Worm (Caenorhabditis elegans) whole organism, L4/young adult: ENCODE measurements around the gene F49C12.1.

Experiments
- W03F9.2 ChIP-seq: fragments of 150-350 bp; optimal IDR thresholded peaks from 2 replicates; lab custom pipeline; 2014; ENCODE audit warnings: missing biosample characterization, missing genetic modification characterization
- dao-5 ChIP-seq: sonication (generic microtip); optimal IDR thresholded peaks from 2 replicates; lab custom pipeline; 2016; ENCODE audit warnings: missing genotype, missing genetic modification characterization, moderate library complexity, missing compliant biosample characterization
- him-1 ChIP-seq: sonication (generic microtip); optimal IDR thresholded peaks from 2 replicates; lab custom pipeline; 2016; ENCODE audit warnings: missing genotype, missing genetic modification reagents, missing genetic modification characterization, missing compliant biosample characterization

The F49C12.1 gene

DNA sequence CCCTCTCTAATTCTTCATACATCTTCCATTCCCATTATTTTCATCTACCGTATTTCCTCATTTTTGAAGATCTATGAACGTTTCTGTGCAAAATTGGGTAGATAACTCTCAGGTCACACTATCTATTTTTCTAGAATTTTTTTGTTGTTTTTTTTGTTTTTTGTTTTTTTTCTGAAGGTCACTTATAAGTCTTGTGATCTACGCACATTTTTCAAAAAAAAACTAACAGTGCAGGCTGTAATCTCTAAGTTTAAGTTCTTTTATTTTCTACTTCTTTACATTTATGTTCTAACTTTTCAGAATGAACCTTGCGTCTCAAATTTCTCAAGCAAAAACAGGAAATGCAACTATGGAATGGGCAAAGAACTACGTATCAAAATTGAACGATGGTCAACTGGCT is 26.4 kb downstream of the F49C12.1 start, which contains the start of gene flh-3:
flh-3 (plus strand) TSS at position 301 of the 400 bp plus-strand sequence.
- TF ChIP-seq him-1 (tag; lab: Kevin White, UChicago) (no peak), W03F9.2 (tag; lab: Kevin White, UChicago) (no peak), dao-5 (tag; lab: Kevin White, UChicago) (no peak)

DNA sequence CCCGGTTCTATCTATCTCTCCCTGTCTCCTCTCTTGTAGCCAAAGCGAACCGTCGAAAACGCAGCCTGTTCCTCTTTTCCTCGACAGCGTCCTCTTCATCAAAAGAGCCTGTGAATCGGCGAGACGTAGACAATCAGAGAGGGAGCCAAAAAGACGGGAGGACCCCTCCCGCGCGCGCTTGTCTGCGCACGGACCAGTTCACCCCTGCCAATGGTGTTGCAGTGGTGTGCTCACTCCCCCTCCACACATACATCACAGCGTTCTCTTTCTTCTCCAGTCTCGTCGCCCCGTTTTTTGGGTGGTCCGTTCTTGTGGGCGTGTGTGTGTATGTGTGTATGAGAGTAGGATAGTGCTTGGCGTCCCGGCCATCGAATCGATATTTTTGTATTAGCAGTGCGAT is 27.2 kb downstream of the F49C12.1 start:
- TF ChIP-seq dao-5 (tag; lab: Kevin White, UChicago) (no peak), him-1 (tag; lab: Kevin White, UChicago) (no peak), W03F9.2 (tag; lab: Kevin White, UChicago) (no peak)

DNA sequence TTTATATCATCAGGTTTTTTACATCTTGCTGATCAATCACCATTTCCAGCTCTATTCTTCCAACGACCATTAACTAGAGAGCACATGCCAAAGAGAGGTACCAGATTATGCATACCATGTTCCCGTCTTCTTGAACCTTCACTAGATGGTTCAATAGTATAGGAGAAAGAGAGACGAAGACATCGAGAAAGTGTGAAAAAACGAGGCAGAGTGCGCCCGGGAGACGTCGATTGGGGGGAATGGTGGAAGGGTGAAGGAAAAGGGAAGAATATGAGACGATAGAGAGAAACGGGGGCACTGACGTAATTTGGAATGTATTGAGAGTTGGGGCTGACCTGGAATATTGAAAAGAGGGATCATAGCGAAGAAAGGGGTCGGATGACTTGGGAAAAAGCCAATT is 28.6 kb downstream of the F49C12.1 start:
- TF ChIP-seq him-1 (tag; lab: Kevin White, UChicago) (no peak), W03F9.2 (tag; lab: Kevin White, UChicago) (no peak)

DNA sequence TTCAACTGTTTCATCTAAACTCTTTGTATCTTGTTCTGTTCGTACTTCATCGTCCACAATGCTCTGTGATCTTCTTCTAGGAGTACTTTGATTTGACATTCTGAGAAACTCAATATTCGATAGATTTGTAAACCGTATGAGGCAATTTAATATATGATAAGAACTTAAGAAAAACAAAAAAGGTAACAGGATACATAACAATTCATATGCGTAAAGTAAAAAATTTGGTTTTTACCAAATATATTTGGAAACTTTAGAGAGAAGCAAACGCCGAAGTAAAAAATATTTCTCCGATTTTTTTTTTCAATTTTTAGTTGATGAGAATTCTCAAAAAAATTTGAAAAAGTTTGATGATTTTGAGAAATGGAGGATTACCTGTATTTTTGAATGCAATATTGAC is 29.7 kb downstream of the F49C12.1 start, which contains the start of gene Y11D7A.19:
Y11D7A.19 (minus strand) TSS at position 101 of the 400 bp plus-strand sequence.
- TF ChIP-seq him-1 (tag; lab: Kevin White, UChicago) (no peak), dao-5 (tag; lab: Kevin White, UChicago) (no peak), W03F9.2 (tag; lab: Kevin White, UChicago) (no peak)

- no peak for TF ChIP-seq him-1 (tag; lab: Kevin White, UChicago)
- TF ChIP-seq dao-5 (tag; lab: Kevin White, UChicago): no peak
These were observed 31.6 kb downstream of the F49C12.1 start for ce11 chrIV:9264513-9264912.

ce11 chrIV:9263812-9264320 is 32.3 kb downstream of the F49C12.1 start, which contains the start of gene flh-1:
flh-1 (minus strand) TSS chrIV:9264270.
- no peak for TF ChIP-seq W03F9.2 (tag; lab: Kevin White, UChicago)
- no peak for TF ChIP-seq him-1 (tag; lab: Kevin White, UChicago)
- TF ChIP-seq dao-5 (tag; lab: Kevin White, UChicago): no peak

DNA sequence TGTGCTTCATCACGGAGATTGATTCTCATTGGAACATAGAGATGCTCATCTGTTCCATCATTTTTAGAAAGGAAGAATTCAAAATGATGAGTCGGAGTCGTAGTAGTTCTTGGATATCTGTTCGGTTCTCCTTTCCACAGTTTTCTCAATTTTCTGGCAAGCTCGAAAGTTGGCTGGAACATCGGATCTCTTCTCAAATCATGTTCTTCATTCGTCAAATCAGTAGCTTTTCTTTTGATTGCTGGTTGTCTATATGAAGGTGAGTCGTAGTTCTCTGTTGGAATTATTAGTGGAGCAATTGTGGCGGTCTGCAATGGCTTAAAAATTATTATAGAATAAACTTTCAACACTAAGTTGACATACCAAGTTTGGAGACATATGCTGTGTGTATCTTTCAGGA is 33.9 kb downstream of the F49C12.1 start:
- TF ChIP-seq W03F9.2 (tag; lab: Kevin White, UChicago) (no peak), dao-5 (tag; lab: Kevin White, UChicago) (no peak), him-1 (tag; lab: Kevin White, UChicago) (no peak)

- TF ChIP-seq W03F9.2 (tag; lab: Kevin White, UChicago) (no peak), him-1 (tag; lab: Kevin White, UChicago) (no peak), dao-5 (tag; lab: Kevin White, UChicago) (no peak)
These were observed 34.5 kb downstream of the F49C12.1 start, which contains the start of gene col-120 for ce11 chrIV:9261687-9262086. col-120 (minus strand) TSS chrIV:9261787.

- TF ChIP-seq him-1 (tag; lab: Kevin White, UChicago) (no peak), W03F9.2 (tag; lab: Kevin White, UChicago) (no peak), dao-5 (tag; lab: Kevin White, UChicago) (no peak)
These were observed 35.3 kb downstream of the F49C12.1 start for ce11 chrIV:9260826-9261225.

- TF ChIP-seq W03F9.2 (tag; lab: Kevin White, UChicago) (peak; percentile 17), dao-5 (tag; lab: Kevin White, UChicago) (no peak), him-1 (tag; lab: Kevin White, UChicago) (no peak)
These were observed 35.8 kb downstream of the F49C12.1 start for ce11 chrIV:9260334-9260733.

ce11 chrIV:9259687-9260086 is 36.5 kb downstream of the F49C12.1 start, which contains the start of gene Y11D7A.10:
Y11D7A.10 (minus strand) TSS chrIV:9259768.
- TF ChIP-seq W03F9.2 (tag; lab: Kevin White, UChicago) (no peak), dao-5 (tag; lab: Kevin White, UChicago) (no peak), him-1 (tag; lab: Kevin White, UChicago) (no peak)

- no peak for TF ChIP-seq dao-5 (tag; lab: Kevin White, UChicago)
- no peak for TF ChIP-seq him-1 (tag; lab: Kevin White, UChicago)
- TF ChIP-seq W03F9.2 (tag; lab: Kevin White, UChicago): no peak
These were observed 37.6 kb downstream of the F49C12.1 start for ce11 chrIV:9258547-9258946.

- TF ChIP-seq him-1 (tag; lab: Kevin White, UChicago) (no peak), dao-5 (tag; lab: Kevin White, UChicago) (no peak), W03F9.2 (tag; lab: Kevin White, UChicago) (no peak)
These were observed 39.3 kb downstream of the F49C12.1 start for ce11 chrIV:9256865-9257264.

- TF ChIP-seq dao-5 (tag; lab: Kevin White, UChicago) (no peak), him-1 (tag; lab: Kevin White, UChicago) (no peak), W03F9.2 (tag; lab: Kevin White, UChicago) (no peak)
These were observed 40.1 kb downstream of the F49C12.1 start, which contains the start of gene Y11D7A.9 for ce11 chrIV:9256017-9256416. Y11D7A.9 (minus strand) TSS chrIV:9256117.
